Fruit fly (Drosophila melanogaster) whole organism, embryonic: ENCODE measurements around the gene HUWE1.
A peak's percentile ranks its signal among the peaks of the same experiment; 100 is the strongest.

Source experiments
- Asciz ChIP-seq: fragments of 200-800 bp; sonication (Bioruptor generic); optimal IDR thresholded peaks from 2 replicates; lab custom pipeline; 2017; ENCODE audit warnings: missing biosample characterization, mild to moderate bottlenecking, missing genetic modification characterization, missing genetic modification reagents
- Bdp1 ChIP-seq: fragments of 200-800 bp; sonication (Bioruptor generic); optimal IDR thresholded peaks from 3 replicates; lab custom pipeline; 2016; ENCODE audit warnings: missing biosample characterization, missing genetic modification characterization
- Bteb2 ChIP-seq: fragments of 200-800 bp; sonication (Bioruptor generic); optimal IDR thresholded peaks from 2 replicates; lab custom pipeline; 2016; ENCODE audit warnings: missing biosample characterization, missing genetic modification characterization
- C15 ChIP-seq: fragments of 200-800 bp; sonication (Bioruptor generic); IDR thresholded peaks from 3 replicates; pipeline ENCODE4 v1.3.6; 2022; ENCODE audit warnings: missing biosample characterization, missing genetic modification characterization
- CG10431 ChIP-seq: fragments of 200-800 bp; sonication (Bioruptor generic); optimal IDR thresholded peaks from 3 replicates; lab custom pipeline; 2018; ENCODE audit warnings: missing biosample characterization, mild to moderate bottlenecking, missing genetic modification characterization
- CG10565 ChIP-seq: fragments of 200-800 bp; sonication (Bioruptor generic); optimal IDR thresholded peaks from 3 replicates; lab custom pipeline; 2016; ENCODE audit warnings: missing biosample characterization, mild to moderate bottlenecking, missing genetic modification characterization
- CG12769 ChIP-seq: fragments of 200-800 bp; sonication (Bioruptor generic); optimal IDR thresholded peaks from 2 replicates; lab custom pipeline; 2019; ENCODE audit warnings: missing biosample characterization, mild to moderate bottlenecking, missing genetic modification characterization, moderate library complexity
- CG13775 ChIP-seq: fragments of 200-800 bp; sonication (Bioruptor generic); optimal IDR thresholded peaks from 3 replicates; lab custom pipeline; 2017; ENCODE audit warnings: missing biosample characterization, mild to moderate bottlenecking, missing genetic modification characterization
- CG30020 ChIP-seq: fragments of 200-800 bp; optimal IDR thresholded peaks from 2 replicates; lab custom pipeline; 2019; ENCODE audit warnings: missing biosample characterization, mild to moderate bottlenecking, missing genetic modification characterization, moderate library complexity
- CG3163 ChIP-seq: fragments of 200-800 bp; sonication (Bioruptor generic); optimal IDR thresholded peaks from 3 replicates; lab custom pipeline; 2016; ENCODE audit warnings: missing biosample characterization, missing genetic modification characterization
- CG6854 ChIP-seq: fragments of 200-800 bp; sonication (Bioruptor generic); optimal IDR thresholded peaks from 3 replicates; lab custom pipeline; 2017; ENCODE audit warnings: missing biosample characterization, mild to moderate bottlenecking, missing genetic modification characterization
- CG7271 ChIP-seq: fragments of 200-800 bp; sonication (Bioruptor generic); optimal IDR thresholded peaks from 2 replicates; lab custom pipeline; 2018; ENCODE audit warnings: missing biosample characterization, mild to moderate bottlenecking, missing genetic modification characterization, moderate library complexity
- CG7963 ChIP-seq: fragments of 200-800 bp; sonication (Bioruptor generic); IDR thresholded peaks from 3 replicates; pipeline ENCODE4 v1.3.6; 2022; ENCODE audit warnings: missing biosample characterization, missing genetic modification characterization; ENCODE audit not compliant: partially characterized antibody
- CG7987 ChIP-seq: fragments of 200-800 bp; sonication (Bioruptor generic); optimal IDR thresholded peaks from 2 replicates; lab custom pipeline; 2018; ENCODE audit warnings: missing biosample characterization, mild to moderate bottlenecking, missing genetic modification characterization, moderate library complexity
- CG9817 ChIP-seq: fragments of 200-800 bp; sonication (Bioruptor generic); optimal IDR thresholded peaks from 2 replicates; lab custom pipeline; 2018; ENCODE audit warnings: missing biosample characterization, mild to moderate bottlenecking, missing genetic modification characterization, moderate library complexity
- Camta ChIP-seq: fragments of 200-800 bp; sonication (Bioruptor generic); optimal IDR thresholded peaks from 2 replicates; lab custom pipeline; 2016; ENCODE audit warnings: missing biosample characterization, missing genetic modification characterization
- CkIIα-i1 ChIP-seq: fragments of 200-800 bp; sonication (Bioruptor generic); IDR thresholded peaks from 2 replicates; pipeline ENCODE4 v1.3.6; 2022; ENCODE audit warnings: missing biosample characterization, missing genetic modification characterization
- D19A ChIP-seq: fragments of 200-800 bp; optimal IDR thresholded peaks from 3 replicates; lab custom pipeline; 2019; ENCODE audit warnings: missing biosample characterization, mild to moderate bottlenecking, missing genetic modification characterization, moderate library complexity
- Fer1 ChIP-seq: fragments of 200-800 bp; sonication (Bioruptor generic); optimal IDR thresholded peaks from 2 replicates; lab custom pipeline; 2017; ENCODE audit warnings: missing biosample characterization, mild to moderate bottlenecking, missing genetic modification characterization
- Hand ChIP-seq: fragments of 200-800 bp; sonication (Bioruptor generic); optimal IDR thresholded peaks from 2 replicates; lab custom pipeline; 2017; ENCODE audit warnings: mild to moderate bottlenecking, missing biosample characterization, missing genetic modification reagents, missing genetic modification characterization
- NFAT ChIP-seq: fragments of 200-800 bp; sonication (Bioruptor generic); IDR thresholded peaks from 2 replicates; pipeline ENCODE4 v1.3.6; 2022; ENCODE audit warnings: missing biosample characterization, missing genetic modification characterization
- Opbp ChIP-seq: fragments of 200-800 bp; sonication (Bioruptor generic); IDR thresholded peaks from 3 replicates; pipeline ENCODE4 v1.3.6; 2022; ENCODE audit warnings: missing biosample characterization, missing genetic modification characterization; ENCODE audit not compliant: partially characterized antibody
- Rfx ChIP-seq: fragments of 200-800 bp; sonication (Bioruptor generic); IDR thresholded peaks from 2 replicates; pipeline ENCODE4 v1.3.6; 2022; ENCODE audit warnings: missing biosample characterization, missing genetic modification characterization
- Sry-β ChIP-seq: fragments of 200-800 bp; sonication (Bioruptor generic); optimal IDR thresholded peaks from 2 replicates; lab custom pipeline; 2018; ENCODE audit warnings: missing biosample characterization, mild to moderate bottlenecking, missing genetic modification characterization, moderate library complexity
- TFAM ChIP-seq: fragments of 200-800 bp; sonication (Bioruptor generic); optimal IDR thresholded peaks from 2 replicates; lab custom pipeline; 2017; ENCODE audit warnings: missing biosample characterization, missing genetic modification characterization, inconsistent platforms
- Usf ChIP-seq: fragments of 200-800 bp; sonication (Bioruptor generic); optimal IDR thresholded peaks from 2 replicates; lab custom pipeline; 2017; ENCODE audit warnings: missing genotype, missing biosample characterization, missing genetic modification characterization
- YL-1 ChIP-seq: fragments of 200-800 bp; sonication (Bioruptor generic); optimal IDR thresholded peaks from 3 replicates; lab custom pipeline; 2017; ENCODE audit warnings: missing biosample characterization, mild to moderate bottlenecking, missing genetic modification characterization
- ab ChIP-seq: fragments of 200-800 bp; sonication (Bioruptor generic); optimal IDR thresholded peaks from 2 replicates; lab custom pipeline; 2016; ENCODE audit warnings: missing biosample characterization, missing genetic modification characterization
- amos ChIP-seq: fragments of 200-800 bp; sonication (Bioruptor generic); IDR thresholded peaks from 2 replicates; pipeline ENCODE4 v1.3.6; 2022; ENCODE audit warnings: missing biosample characterization, missing genetic modification characterization; ENCODE audit not compliant: partially characterized antibody
- aop ChIP-seq: fragments of 200-800 bp; sonication (Bioruptor generic); IDR thresholded peaks from 2 replicates; pipeline ENCODE4 v1.3.6; 2022; ENCODE audit warnings: missing biosample characterization, missing genetic modification characterization
- ato ChIP-seq: fragments of 200-800 bp; sonication (Bioruptor generic); IDR thresholded peaks from 2 replicates; pipeline ENCODE4 v1.3.6; 2022; ENCODE audit warnings: missing biosample characterization, missing genetic modification characterization; ENCODE audit not compliant: partially characterized antibody
- cas ChIP-seq: fragments of 200-800 bp; sonication (Bioruptor generic); IDR thresholded peaks from 2 replicates; pipeline ENCODE4 v1.3.6; 2022; ENCODE audit warnings: missing biosample characterization, missing genetic modification characterization
- crol ChIP-seq: fragments of 200-800 bp; sonication (Bioruptor generic); IDR thresholded peaks from 2 replicates; pipeline ENCODE4 v1.3.6; 2022; ENCODE audit warnings: missing biosample characterization, missing genetic modification characterization
- disco-r ChIP-seq: fragments of 200-800 bp; sonication (Bioruptor generic); optimal IDR thresholded peaks from 2 replicates; lab custom pipeline; 2016; ENCODE audit warnings: missing biosample characterization, missing genetic modification characterization
- gfzf ChIP-seq: fragments of 200-800 bp; sonication (Bioruptor generic); optimal IDR thresholded peaks from 2 replicates; lab custom pipeline; 2016; ENCODE audit warnings: missing biosample characterization, mild to moderate bottlenecking, missing genetic modification characterization, moderate library complexity
- lola ChIP-seq, 3 experiments: fragments of >200 bp in 2 of 3; fragments of 200-800 bp in 1 of 3; sonication (Bioruptor generic) in 1 of 3; optimal IDR thresholded peaks; 2 replicates each; lab custom pipeline; 2017 to 2019; ENCODE audit warnings: missing biosample characterization in 3 of 3, missing genetic modification characterization in 3 of 3, mild to moderate bottlenecking in 1 of 3, moderate library complexity in 1 of 3
- mld ChIP-seq: fragments of 200-800 bp; sonication (Bioruptor generic); IDR thresholded peaks from 3 replicates; pipeline ENCODE4 v1.3.6; 2022; ENCODE audit warnings: missing biosample characterization, missing genetic modification characterization; ENCODE audit not compliant: partially characterized antibody
- nmo ChIP-seq: fragments of 200-800 bp; sonication (Bioruptor generic); optimal IDR thresholded peaks from 2 replicates; lab custom pipeline; 2018; ENCODE audit warnings: missing biosample characterization, mild to moderate bottlenecking, missing genetic modification characterization, moderate library complexity
- pzg ChIP-seq: fragments of 200-800 bp; sonication (Bioruptor generic); optimal IDR thresholded peaks from 3 replicates; lab custom pipeline; 2018; ENCODE audit warnings: missing biosample characterization, mild to moderate bottlenecking, missing genetic modification characterization, moderate library complexity
- sens ChIP-seq: fragments of 200-800 bp; sonication (Bioruptor generic); peaks from one replicate; lab custom pipeline; 2016; ENCODE audit warnings: missing biosample characterization, missing genetic modification characterization
- seq ChIP-seq: fragments of 200-800 bp; sonication (Bioruptor generic); IDR thresholded peaks from 2 replicates; pipeline ENCODE4 v1.3.6; 2022; ENCODE audit warnings: missing biosample characterization, missing genetic modification characterization
- sqz ChIP-seq: fragments of 200-800 bp; sonication (Bioruptor generic); optimal IDR thresholded peaks from 3 replicates; lab custom pipeline; 2018; ENCODE audit warnings: missing biosample characterization, mild to moderate bottlenecking, missing genetic modification characterization
- stwl ChIP-seq: fragments of 200-800 bp; sonication (Bioruptor generic); optimal IDR thresholded peaks from 3 replicates; lab custom pipeline; 2018; ENCODE audit warnings: missing biosample characterization, mild to moderate bottlenecking, missing genetic modification characterization, moderate library complexity
- tap ChIP-seq: fragments of 200-800 bp; optimal IDR thresholded peaks from 3 replicates; lab custom pipeline; 2019; ENCODE audit warnings: missing biosample characterization, mild to moderate bottlenecking, missing genetic modification characterization, moderate library complexity
- tna ChIP-seq: fragments of 200-800 bp; sonication (Bioruptor generic); IDR thresholded peaks from 2 replicates; pipeline ENCODE4 v1.3.6; 2022; ENCODE audit warnings: missing biosample characterization, missing genetic modification characterization; ENCODE audit not compliant: partially characterized antibody
- trh ChIP-seq: fragments of 200-800 bp; sonication (Bioruptor generic); optimal IDR thresholded peaks from 2 replicates; lab custom pipeline; 2016; ENCODE audit warnings: missing biosample characterization, missing genetic modification characterization
- unpg ChIP-seq: fragments of 200-800 bp; sonication (Bioruptor generic); optimal IDR thresholded peaks from 3 replicates; lab custom pipeline; 2018; ENCODE audit warnings: missing biosample characterization, mild to moderate bottlenecking, missing genetic modification characterization, moderate library complexity
- vfl ChIP-seq: fragments of 200-800 bp; sonication (Bioruptor generic); optimal IDR thresholded peaks from 2 replicates; lab custom pipeline; 2016; ENCODE audit warnings: missing biosample characterization, missing genetic modification characterization
- zfh2 ChIP-seq: fragments of 200-800 bp; sonication (Bioruptor generic); optimal IDR thresholded peaks from 2 replicates; lab custom pipeline; 2016; ENCODE audit warnings: missing biosample characterization, missing genetic modification characterization

The HUWE1 gene

dm6 chrX:15738890-15739550 lies 26.6 kb downstream of the HUWE1 start, which contains the start of the genes CG11679 and CG8206 (continued):
- TF ChIP-seq Bdp1 (no peak), CG10431 (GFP tag; lab: Kevin White, UChicago) (no peak), ab (no peak), trh (no peak), CG30020 (tag; lab: Kevin White, UChicago) (peak; percentile 31), zfh2 (peak; percentile 47), CkIIα-i1 (GFP tag; lab: Robert Waterston, UW) (no peak), vfl (GFP tag; lab: Kevin White, UChicago) (no peak), crol (GFP tag; lab: Robert Waterston, UW) (no peak), amos (GFP tag; lab: Robert Waterston, UW) (no peak), lola (GFP tag; optimal IDR thresholded peaks at IDR 0.05; lab: Kevin White, UChicago) (peak in 1 of 3 experiments; percentile 27), CG6854 (no peak), aop (GFP tag; lab: Robert Waterston, UW) (no peak), CG13775 (GFP tag; lab: Kevin White, UChicago) (peak; percentile 37), CG7271 (tag; lab: Kevin White, UChicago) (no peak), tap (tag; lab: Kevin White, UChicago) (no peak), Asciz (GFP tag; lab: Kevin White, UChicago) (no peak), Camta (GFP tag; lab: Kevin White, UChicago) (no peak), Sry-β (GFP tag; lab: Kevin White, UChicago) (peak; percentile 96), C15 (GFP tag; lab: Robert Waterston, UW) (no peak), Bteb2 (GFP tag; lab: Kevin White, UChicago) (no peak), NFAT (no peak), Opbp (no peak), CG3163 (GFP tag; lab: Kevin White, UChicago) (no peak), disco-r (GFP tag; lab: Kevin White, UChicago) (no peak), unpg (GFP tag; lab: Kevin White, UChicago) (peak; percentile 15), CG12769 (tag; lab: Kevin White, UChicago) (no peak), Usf (GFP tag; lab: Kevin White, UChicago) (no peak), D19A (tag; lab: Kevin White, UChicago) (no peak), sqz (GFP tag; lab: Kevin White, UChicago) (no peak), CG7987 (no peak), CG9817 (peak; percentile 55), tna (GFP tag; lab: Robert Waterston, UW) (no peak), CG10565 (GFP tag; lab: Kevin White, UChicago) (no peak), pzg (GFP tag; lab: Kevin White, UChicago) (peak; percentile 54), Rfx (GFP tag; lab: Robert Waterston, UW) (peak; percentile 72), seq (GFP tag; lab: Robert Waterston, UW) (no peak), nmo (peak; percentile 58), Fer1 (GFP tag; lab: Kevin White, UChicago) (peak; percentile 36), stwl (tag; lab: Kevin White, UChicago) (peak; percentile 9), CG7963 (GFP tag; lab: Robert Waterston, UW) (0 out of 3 replicates have a peak, but pooled peaks have one; percentile 19), YL-1 (GFP tag; lab: Kevin White, UChicago) (peak; percentile 42), cas (GFP tag; lab: Robert Waterston, UW) (no peak), Hand (no peak), mld (GFP tag; lab: Robert Waterston, UW) (no peak), ato (GFP tag; lab: Robert Waterston, UW) (no peak), sens (GFP tag; lab: Kevin White, UChicago) (peak; percentile 78), TFAM (GFP tag; lab: Kevin White, UChicago) (no peak), gfzf (GFP tag; lab: Kevin White, UChicago) (no peak)
